Worm (Caenorhabditis elegans) whole organism, midembryonic: Measurements from ENCODE around the gene rmh-2.

ENCODE experiments used
- cog-1 ChIP-seq: sonication (generic microtip); optimal IDR thresholded peaks from 2 replicates; lab custom pipeline; 2016; ENCODE audit warnings: missing genetic modification characterization, missing compliant biosample characterization
- tab-1 ChIP-seq: fragments of 200-800 bp; sonication (Bioruptor generic); IDR thresholded peaks from 2 replicates; pipeline ENCODE4 v1.3.6; 2022; ENCODE audit warnings: missing genetic modification characterization, missing compliant biosample characterization

ce11 chrV:9899278-9899677 is 31.3 kb downstream of the rmh-2 start, which contains the start of gene egl-47:
- TF ChIP-seq tab-1 (GFP tag; lab: Robert Waterston, UW): no peak
- TF ChIP-seq cog-1 (tag; lab: Kevin White, UChicago): no peak
